Worm (Caenorhabditis elegans) whole organism, early embryonic: ENCODE measurements around the gene spig-1.

ENCODE experiments used
- ama-1 ChIP-seq: fragments of 150-350 bp; optimal IDR thresholded peaks from 2 replicates; lab custom pipeline; 2014
- hnd-1 ChIP-seq: sonication (generic microtip); optimal IDR thresholded peaks from 2 replicates; lab custom pipeline; 2016; ENCODE audit warnings: missing genetic modification characterization, missing compliant biosample characterization

DNA sequence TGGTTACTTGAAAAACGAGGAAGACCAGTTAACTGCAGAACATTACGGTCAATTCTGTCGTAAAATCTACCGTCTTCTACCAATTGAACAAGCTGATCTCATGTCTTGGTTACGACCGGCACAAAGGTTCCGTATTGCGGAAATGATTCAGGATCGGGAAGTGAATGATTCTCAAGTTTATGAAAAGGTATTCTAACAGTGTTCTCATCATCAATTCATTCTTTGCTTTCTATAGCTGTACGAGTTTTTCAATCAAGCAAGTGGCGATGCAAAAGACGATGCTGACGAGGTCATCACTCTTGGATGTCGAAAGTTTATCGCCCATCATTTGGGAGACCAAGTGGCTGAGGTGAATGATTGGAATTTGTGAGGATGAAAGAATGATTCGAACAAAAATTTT, 35.8 kb downstream of the spig-1 start:
- TF ChIP-seq hnd-1 (tag; lab: Kevin White, UChicago) (no peak), ama-1 (lab: Kevin White, UChicago) (no peak)
